Worm (Caenorhabditis elegans): Measurements from ENCODE around the gene Y75B7AL.2.

DNA sequence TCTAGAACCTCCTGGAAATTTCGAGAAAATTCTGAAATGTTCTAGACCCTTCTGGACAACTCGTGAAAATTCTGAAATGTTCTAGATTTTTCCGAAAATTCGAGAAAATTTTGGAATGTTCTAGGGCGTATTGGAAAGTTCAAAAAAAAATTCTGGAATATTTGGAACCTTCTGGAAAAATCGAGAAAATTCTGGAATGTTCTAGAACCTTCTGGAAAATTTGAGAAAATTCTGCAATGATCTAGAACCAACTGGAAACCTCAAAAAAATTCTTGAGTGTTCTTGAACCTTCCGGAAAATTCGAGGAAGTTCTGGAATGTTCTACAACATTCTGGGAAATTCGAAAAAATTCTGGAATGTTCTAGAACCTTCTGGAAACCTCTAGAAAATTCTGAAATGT, 5.6 kb downstream of the Y75B7AL.2 start:
- TF ChIP-seq lin-39 (tag; optimal IDR thresholded peaks at IDR 0.05) (no peak), ceh-28 (tag; optimal IDR thresholded peaks at IDR 0.05) (no peak), unc-62 (GFP tag; optimal IDR thresholded peaks at IDR 0.05) (no peak), daf-12 (tag; optimal IDR thresholded peaks at IDR 0.05) (no peak), tbx-2 (tag; optimal IDR thresholded peaks at IDR 0.05) (no peak), nhr-76 (tag; optimal IDR thresholded peaks at IDR 0.05) (no peak), nfya-1 (tag; optimal IDR thresholded peaks at IDR 0.05; ENCODE audit: insufficient read depth) (no peak), nhr-12 (tag; optimal IDR thresholded peaks at IDR 0.05) (no peak), elt-2 (tag; optimal IDR thresholded peaks at IDR 0.05) (no peak), zag-1 (tag; optimal IDR thresholded peaks at IDR 0.05) (no peak), jun-1 (tag; optimal IDR thresholded peaks at IDR 0.05) (no peak), egl-27 (tag; optimal IDR thresholded peaks at IDR 0.05) (no peak), aly-2 (tag; optimal IDR thresholded peaks at IDR 0.05) (no peak), fkh-10 (GFP tag; optimal IDR thresholded peaks at IDR 0.05) (no peak)
